Fruit fly (Drosophila melanogaster): ENCODE results near the gene CG15130.

The CG15130 gene

dm6 chr2L:20464385-20464784, 39.9 kb upstream of the CG15130 start (continued):
- TF ChIP-seq Jarid2 (GFP tag; optimal IDR thresholded peaks at IDR 0.05) (no peak), bsh (GFP tag; optimal IDR thresholded peaks at IDR 0.05) (peak in 1 of 2 experiments; percentile 50), B-H2 (GFP tag; optimal IDR thresholded peaks at IDR 0.05) (no peak), Hr3 (GFP tag; optimal IDR thresholded peaks at IDR 0.05) (peak; percentile 1), CG12219 (GFP tag; optimal IDR thresholded peaks at IDR 0.05) (peak; percentile 5), az2 (GFP tag; optimal IDR thresholded peaks at IDR 0.05) (peak; percentile 41), CG17802 (tag; optimal IDR thresholded peaks at IDR 0.05) (peak; percentile 13), br (optimal IDR thresholded peaks at IDR 0.05) (no peak), klu (GFP tag; IDR thresholded peaks at IDR 0.05) (no peak), tio (GFP tag; optimal IDR thresholded peaks at IDR 0.05) (no peak), sob (GFP tag; IDR thresholded peaks at IDR 0.05) (peak; percentile 67; the same call in 1 of the 2 replicates), insv (GFP tag; optimal IDR thresholded peaks at IDR 0.05) (peak in 1 of 2 experiments; percentile 15), Hand (GFP tag; optimal IDR thresholded peaks at IDR 0.05) (no peak), E2f2 (GFP tag; IDR thresholded peaks at IDR 0.05) (peak; percentile 61), Ssrp (tag; optimal IDR thresholded peaks at IDR 0.05) (peak; percentile 9), Oaz (GFP tag; IDR thresholded peaks at IDR 0.05) (no peak), Ptx1 (GFP tag; IDR thresholded peaks at IDR 0.05) (0 out of 2 replicates have a peak, but pooled peaks have one; percentile 33), CG17359 (tag; optimal IDR thresholded peaks at IDR 0.05) (peak; percentile 47), unpg (GFP tag; optimal IDR thresholded peaks at IDR 0.05) (peak; percentile 40), CG1233 (GFP tag; optimal IDR thresholded peaks at IDR 0.05) (peak; percentile 31), Fer1 (GFP tag; optimal IDR thresholded peaks at IDR 0.05) (peak; percentile 6), dpn (GFP tag; optimal IDR thresholded peaks at IDR 0.05) (peak in 1 of 2 experiments; percentile 32), Myb (GFP tag; optimal IDR thresholded peaks at IDR 0.05) (peak; percentile 38), CG10267 (tag; optimal IDR thresholded peaks at IDR 0.05) (peak; percentile 26)

- TF ChIP-seq CG6254 (GFP tag; optimal IDR thresholded peaks at IDR 0.05) = peak; percentile 23
- TF ChIP-seq HLHmδ (GFP tag; optimal IDR thresholded peaks at IDR 0.05) = no peak
- no peak for TF ChIP-seq CG8359 (GFP tag; optimal IDR thresholded peaks at IDR 0.05; ENCODE audit: borderline replicate concordance)
- TF ChIP-seq ro (GFP tag; IDR thresholded peaks at IDR 0.05) = no peak
- no peak for TF ChIP-seq z (GFP tag; IDR thresholded peaks at IDR 0.05)
- TF ChIP-seq CG4424 (GFP tag; optimal IDR thresholded peaks at IDR 0.05) = peak; percentile 36
- 0 out of 3 replicates have a peak, but pooled peaks have one; percentile 11 for TF ChIP-seq row (GFP tag; IDR thresholded peaks at IDR 0.05)
- peak; percentile 43 for TF ChIP-seq CG3281 (GFP tag; optimal IDR thresholded peaks at IDR 0.05)
- peak; percentile 6 for TF ChIP-seq fd96Cb (tag; optimal IDR thresholded peaks at IDR 0.05)
- peak; percentile 52; the same call in 1 of the 3 replicates for TF ChIP-seq CG17361 (GFP tag; IDR thresholded peaks at IDR 0.05)
- TF ChIP-seq gt (GFP tag; IDR thresholded peaks at IDR 0.05) = no peak
- TF ChIP-seq ems (GFP tag; optimal IDR thresholded peaks at IDR 0.05) = no peak
- TF ChIP-seq zen (tag; optimal IDR thresholded peaks at IDR 0.05) = peak; percentile 26
- TF ChIP-seq NC2α (GFP tag; optimal IDR thresholded peaks at IDR 0.05) = no peak
- peak; percentile 22 for TF ChIP-seq Six4 (GFP tag; optimal IDR thresholded peaks at IDR 0.05)
- no peak for TF ChIP-seq ara (GFP tag; IDR thresholded peaks at IDR 0.05)
- TF ChIP-seq CG34224 (GFP tag; IDR thresholded peaks at IDR 0.05; ENCODE audit: partially characterized antibody) = no peak
- TF ChIP-seq CG1529 (GFP tag; optimal IDR thresholded peaks at IDR 0.05) = no peak
- TF ChIP-seq CG8281 (tag; optimal IDR thresholded peaks at IDR 0.05) = no peak
- no peak for TF ChIP-seq pan (optimal IDR thresholded peaks at IDR 0.05)
- TF ChIP-seq pan (GFP tag; optimal IDR thresholded peaks at IDR 0.05 in 1 of 2, IDR thresholded peaks at IDR 0.05 in 1 of 2) = peak in 1 of 2 experiments; percentile 52
- peak; percentile 53 for TF ChIP-seq Med (GFP tag)
- TF ChIP-seq Fer1 (GFP tag; optimal IDR thresholded peaks at IDR 0.05) = peak; percentile 45
- peak; percentile 5 for TF ChIP-seq Spps (tag; optimal IDR thresholded peaks at IDR 0.05)
- TF ChIP-seq tx (GFP tag; optimal IDR thresholded peaks at IDR 0.05) = no peak
- TF ChIP-seq dmrt99B (tag; optimal IDR thresholded peaks at IDR 0.05) = peak; percentile 15
- no peak for TF ChIP-seq BtbVII (GFP tag; optimal IDR thresholded peaks at IDR 0.05)
- TF ChIP-seq CG2116 (GFP tag; optimal IDR thresholded peaks at IDR 0.05) = peak; percentile 35
Observed at dm6 chr2L:20463316-20463856, 38.9 kb upstream of the CG15130 start, which contains the start of gene CG2493. Gene CG2493 (minus strand): TSS chr2L:20463444.

All from whole organism, embryonic.